1 fruit fly cellular context compared by ENCODE assay signal in genomic region chr3R:29717519-29717918, dm6.
TF ChIP-seq lines count a peak whose summit lies in the region.

No protein-coding gene starts in this region.

TF ChIP-seq in whole organism, embryonic, 481 proteins besides CTCF, POLR2A, EP300 and RAD21 (continued from another document and continues in another):
- TF ChIP-seq CG11085 (GFP tag; IDR thresholded peaks at IDR 0.05; lab: Robert Waterston, UW), result no peak
- no peak for TF ChIP-seq CG7556 (GFP tag; optimal IDR thresholded peaks at IDR 0.05; lab: Kevin White, UChicago)
- TF ChIP-seq CG5953 (GFP tag; IDR thresholded peaks at IDR 0.05; lab: Robert Waterston, UW), result no peak
- TF ChIP-seq CG1603 (tag; optimal IDR thresholded peaks at IDR 0.05; lab: Kevin White, UChicago), result peak; percentile 59
- TF ChIP-seq ab (GFP tag; optimal IDR thresholded peaks at IDR 0.05; lab: Kevin White, UChicago), result no peak
- TF ChIP-seq Lpt (GFP tag; optimal IDR thresholded peaks at IDR 0.05; lab: Kevin White, UChicago), result no peak
- no peak for TF ChIP-seq fd102C (GFP tag; optimal IDR thresholded peaks at IDR 0.05; lab: Kevin White, UChicago)
- TF ChIP-seq danr (GFP tag; IDR thresholded peaks at IDR 0.05; lab: Robert Waterston, UW), result no peak
- TF ChIP-seq sens-2 (GFP tag; IDR thresholded peaks at IDR 0.05; lab: Robert Waterston, UW), result no peak; the same call in 1 of the 2 replicates
- no peak for TF ChIP-seq CG3163 (GFP tag; optimal IDR thresholded peaks at IDR 0.05; lab: Kevin White, UChicago)
- peak; percentile 24; the same call in 1 of the 3 replicates for TF ChIP-seq so (GFP tag; IDR thresholded peaks at IDR 0.05; lab: Robert Waterston, UW)
- no peak for TF ChIP-seq fd64A (GFP tag; optimal IDR thresholded peaks at IDR 0.05; lab: Kevin White, UChicago)
- TF ChIP-seq CG8765 (GFP tag; IDR thresholded peaks at IDR 0.05; lab: Robert Waterston, UW), result no peak
- no peak for TF ChIP-seq her (GFP tag; optimal IDR thresholded peaks at IDR 0.05; lab: Kevin White, UChicago)
- TF ChIP-seq CG16815 (GFP tag; optimal IDR thresholded peaks at IDR 0.05; lab: Kevin White, UChicago), result no peak
- no peak for TF ChIP-seq Lim3 (GFP tag; IDR thresholded peaks at IDR 0.05; lab: Robert Waterston, UW)
- no peak for TF ChIP-seq CG6254 (GFP tag; optimal IDR thresholded peaks at IDR 0.05; lab: Kevin White, UChicago)
- peak; percentile 38 for TF ChIP-seq CG2712 (tag; optimal IDR thresholded peaks at IDR 0.05; lab: Kevin White, UChicago)
- TF ChIP-seq CG3995 (GFP tag; optimal IDR thresholded peaks at IDR 0.05; lab: Kevin White, UChicago), result peak; percentile 4
- no peak for TF ChIP-seq inv (GFP tag; IDR thresholded peaks at IDR 0.05; lab: Robert Waterston, UW; ENCODE audit: partially characterized antibody)
- no peak for TF ChIP-seq fd3F (GFP tag; optimal IDR thresholded peaks at IDR 0.05; lab: Kevin White, UChicago)
- TF ChIP-seq row (GFP tag; IDR thresholded peaks at IDR 0.05; lab: Robert Waterston, UW), result peak; percentile 47
- no peak for TF ChIP-seq sob (GFP tag; IDR thresholded peaks at IDR 0.05; lab: Robert Waterston, UW)
- no peak for TF ChIP-seq CG9876 (GFP tag; optimal IDR thresholded peaks at IDR 0.05; lab: Kevin White, UChicago)
- no peak for TF ChIP-seq pan (optimal IDR thresholded peaks at IDR 0.05; lab: Kevin White, UChicago)
- TF ChIP-seq pan (GFP tag; optimal IDR thresholded peaks at IDR 0.05 in 1 of 2, IDR thresholded peaks at IDR 0.05 in 1 of 2), result peak in 1 of 2 experiments; percentile 25
- TF ChIP-seq gro (GFP tag; optimal IDR thresholded peaks at IDR 0.05; lab: Kevin White, UChicago), result no peak
- TF ChIP-seq Kr (GFP tag; optimal IDR thresholded peaks at IDR 0.05; lab: Kevin White, UChicago), result no peak
- TF ChIP-seq Hand (GFP tag; optimal IDR thresholded peaks at IDR 0.05; lab: Kevin White, UChicago), result no peak
- 0 out of 2 replicates have a peak, but pooled peaks have one; percentile 19 for TF ChIP-seq Nf-YA (GFP tag; IDR thresholded peaks at IDR 0.05; lab: Robert Waterston, UW)
- TF ChIP-seq CG2199 (GFP tag; IDR thresholded peaks at IDR 0.05; lab: Robert Waterston, UW), result no peak
- TF ChIP-seq peb (GFP tag; IDR thresholded peaks at IDR 0.05; lab: Robert Waterston, UW), result no peak
- TF ChIP-seq z (GFP tag; IDR thresholded peaks at IDR 0.05; lab: Robert Waterston, UW), result no peak
- TF ChIP-seq pfk (GFP tag; optimal IDR thresholded peaks at IDR 0.05; lab: Kevin White, UChicago), result no peak
- no peak for TF ChIP-seq run (tag; optimal IDR thresholded peaks at IDR 0.05; lab: Kevin White, UChicago)
- no peak for TF ChIP-seq pnt (GFP tag; optimal IDR thresholded peaks at IDR 0.05; lab: Kevin White, UChicago)
- TF ChIP-seq seq (GFP tag; IDR thresholded peaks at IDR 0.05; lab: Robert Waterston, UW), result no peak
- no peak for TF ChIP-seq Jarid2 (GFP tag; optimal IDR thresholded peaks at IDR 0.05; lab: Kevin White, UChicago)
- TF ChIP-seq ci (GFP tag; IDR thresholded peaks at IDR 0.05; lab: Robert Waterston, UW), result peak; percentile 75
- TF ChIP-seq luna (GFP tag; optimal IDR thresholded peaks at IDR 0.05; lab: Kevin White, UChicago), result no peak
- no peak for TF ChIP-seq CG6813 (GFP tag; optimal IDR thresholded peaks at IDR 0.05; lab: Kevin White, UChicago)
- TF ChIP-seq CG4282 (GFP tag; optimal IDR thresholded peaks at IDR 0.05; lab: Kevin White, UChicago), result no peak
- TF ChIP-seq chif (GFP tag; optimal IDR thresholded peaks at IDR 0.05; lab: Kevin White, UChicago), result no peak
- peak; percentile 22 for TF ChIP-seq CG13424 (tag; optimal IDR thresholded peaks at IDR 0.05; lab: Kevin White, UChicago)
- TF ChIP-seq CG12219 (GFP tag; optimal IDR thresholded peaks at IDR 0.05; lab: Kevin White, UChicago), result no peak
- peak in 1 of 2 experiments; percentile 31 for TF ChIP-seq Hr78 (GFP tag; optimal IDR thresholded peaks at IDR 0.05; lab: Kevin White, UChicago)
- TF ChIP-seq jumu (GFP tag; optimal IDR thresholded peaks at IDR 0.05; lab: Kevin White, UChicago), result no peak
- no peak for TF ChIP-seq CG14014 (GFP tag; IDR thresholded peaks at IDR 0.05; lab: Robert Waterston, UW)
- TF ChIP-seq gt (GFP tag; IDR thresholded peaks at IDR 0.05; lab: Robert Waterston, UW), result no peak
- no peak for TF ChIP-seq gcm2 (GFP tag; optimal IDR thresholded peaks at IDR 0.05; lab: Kevin White, UChicago)
- no peak for TF ChIP-seq CG8478 (optimal IDR thresholded peaks at IDR 0.05; lab: Kevin White, UChicago)
- TF ChIP-seq Eip74EF (GFP tag; optimal IDR thresholded peaks at IDR 0.05; lab: Kevin White, UChicago), result no peak
- no peak for TF ChIP-seq CG1233 (GFP tag; optimal IDR thresholded peaks at IDR 0.05; lab: Kevin White, UChicago)
- TF ChIP-seq CG15601 (tag; optimal IDR thresholded peaks at IDR 0.05; lab: Kevin White, UChicago), result peak; percentile 0
- no peak for TF ChIP-seq CG7786 (GFP tag; optimal IDR thresholded peaks at IDR 0.05; lab: Kevin White, UChicago)
- no peak for TF ChIP-seq lov (optimal IDR thresholded peaks at IDR 0.05; lab: Kevin White, UChicago)
- no peak for TF ChIP-seq lov (GFP tag; IDR thresholded peaks at IDR 0.05; lab: Robert Waterston, UW)
- TF ChIP-seq Dp (GFP tag; optimal IDR thresholded peaks at IDR 0.05; lab: Kevin White, UChicago), result no peak
- TF ChIP-seq slbo (GFP tag; IDR thresholded peaks at IDR 0.05; lab: Robert Waterston, UW), result peak; percentile 65
- no peak for TF ChIP-seq CG9932 (GFP tag; IDR thresholded peaks at IDR 0.05; lab: Robert Waterston, UW)
- TF ChIP-seq Ets65A (GFP tag; lab: Kevin White, UChicago), result peak; percentile 14
- no peak for TF ChIP-seq NC2β (GFP tag; optimal IDR thresholded peaks at IDR 0.05; lab: Kevin White, UChicago)
- TF ChIP-seq CG4820 (GFP tag; optimal IDR thresholded peaks at IDR 0.05; lab: Kevin White, UChicago), result peak; percentile 47
- no peak for TF ChIP-seq CG8924 (tag; optimal IDR thresholded peaks at IDR 0.05; lab: Kevin White, UChicago)
- no peak for TF ChIP-seq HLHmδ (GFP tag; optimal IDR thresholded peaks at IDR 0.05; lab: Kevin White, UChicago)
- no peak for TF ChIP-seq Neu2 (GFP tag; optimal IDR thresholded peaks at IDR 0.05; lab: Kevin White, UChicago; ENCODE audit: borderline replicate concordance)
- no peak for TF ChIP-seq CG10462 (GFP tag; optimal IDR thresholded peaks at IDR 0.05; lab: Kevin White, UChicago)
- TF ChIP-seq al (GFP tag; IDR thresholded peaks at IDR 0.05; lab: Robert Waterston, UW), result no peak
- TF ChIP-seq hbn (GFP tag; IDR thresholded peaks at IDR 0.05; lab: Robert Waterston, UW; ENCODE audit: partially characterized antibody), result no peak
- peak; percentile 22 for TF ChIP-seq tap (tag; optimal IDR thresholded peaks at IDR 0.05; lab: Kevin White, UChicago)
- no peak for TF ChIP-seq ssp (GFP tag; IDR thresholded peaks at IDR 0.05; lab: Robert Waterston, UW)
- no peak for TF ChIP-seq sna (GFP tag; IDR thresholded peaks at IDR 0.05; lab: Robert Waterston, UW; ENCODE audit: partially characterized antibody)
- peak; percentile 26; the same call in 1 of the 2 replicates for TF ChIP-seq ranshi (GFP tag; IDR thresholded peaks at IDR 0.05; lab: Robert Waterston, UW)
- TF ChIP-seq CG7271 (tag; optimal IDR thresholded peaks at IDR 0.05; lab: Kevin White, UChicago), result no peak
- peak; percentile 14 for TF ChIP-seq CG12942 (GFP tag; optimal IDR thresholded peaks at IDR 0.05; lab: Kevin White, UChicago)
- no peak for TF ChIP-seq CG8944 (GFP tag; optimal IDR thresholded peaks at IDR 0.05; lab: Kevin White, UChicago)
- TF ChIP-seq HHEX (GFP tag; optimal IDR thresholded peaks at IDR 0.05; lab: Kevin White, UChicago), result no peak
- TF ChIP-seq en (GFP tag; optimal IDR thresholded peaks at IDR 0.05; lab: Kevin White, UChicago), result no peak
- TF ChIP-seq dan (GFP tag; IDR thresholded peaks at IDR 0.05; lab: Robert Waterston, UW), result no peak
- TF ChIP-seq CG18764 (GFP tag; optimal IDR thresholded peaks at IDR 0.05; lab: Kevin White, UChicago), result no peak
- TF ChIP-seq CG2678 (tag; optimal IDR thresholded peaks at IDR 0.05; lab: Kevin White, UChicago), result peak; percentile 13
- TF ChIP-seq CG15269 (tag; optimal IDR thresholded peaks at IDR 0.05; lab: Kevin White, UChicago), result peak; percentile 22
- TF ChIP-seq da (GFP tag; optimal IDR thresholded peaks at IDR 0.05; lab: Kevin White, UChicago), result no peak
- peak; percentile 49 for TF ChIP-seq CG30403 (GFP tag; optimal IDR thresholded peaks at IDR 0.05; lab: Kevin White, UChicago)
- TF ChIP-seq ttk (GFP tag; IDR thresholded peaks at IDR 0.05; lab: Robert Waterston, UW), result peak; percentile 64
- no peak for TF ChIP-seq CG7963 (GFP tag; IDR thresholded peaks at IDR 0.05; lab: Robert Waterston, UW; ENCODE audit: partially characterized antibody)
- no peak for TF ChIP-seq CG9437 (GFP tag; optimal IDR thresholded peaks at IDR 0.05; lab: Kevin White, UChicago)
- no peak for TF ChIP-seq CG12155 (GFP tag; optimal IDR thresholded peaks at IDR 0.05; lab: Kevin White, UChicago)
- TF ChIP-seq BtbVII (GFP tag; optimal IDR thresholded peaks at IDR 0.05; lab: Kevin White, UChicago), result no peak
- TF ChIP-seq CG6765 (GFP tag; optimal IDR thresholded peaks at IDR 0.05; lab: Kevin White, UChicago), result no peak
- TF ChIP-seq nerfin-1 (tag; optimal IDR thresholded peaks at IDR 0.05; lab: Kevin White, UChicago), result no peak
- TF ChIP-seq stc (GFP tag; IDR thresholded peaks at IDR 0.05; lab: Robert Waterston, UW), result peak; percentile 41; the same call in 1 of the 2 replicates
- no peak for TF ChIP-seq Ravus (GFP tag; IDR thresholded peaks at IDR 0.05; lab: Robert Waterston, UW)
- no peak for TF ChIP-seq insv (GFP tag; optimal IDR thresholded peaks at IDR 0.05; lab: Kevin White, UChicago)
- no peak for TF ChIP-seq CG15073 (GFP tag; optimal IDR thresholded peaks at IDR 0.05; lab: Kevin White, UChicago)
- no peak for TF ChIP-seq C15 (GFP tag; IDR thresholded peaks at IDR 0.05; lab: Robert Waterston, UW)
- TF ChIP-seq usp (GFP tag; optimal IDR thresholded peaks at IDR 0.05; lab: Kevin White, UChicago), result no peak
- no peak for TF ChIP-seq gcm (GFP tag; optimal IDR thresholded peaks at IDR 0.05; lab: Kevin White, UChicago)
- TF ChIP-seq CG6683 (GFP tag; optimal IDR thresholded peaks at IDR 0.05; lab: Kevin White, UChicago), result no peak
- TF ChIP-seq Usf (GFP tag; optimal IDR thresholded peaks at IDR 0.05; lab: Kevin White, UChicago), result no peak
- no peak for TF ChIP-seq CG1832 (GFP tag; optimal IDR thresholded peaks at IDR 0.05; lab: Kevin White, UChicago)
- TF ChIP-seq CG8281 (tag; optimal IDR thresholded peaks at IDR 0.05; lab: Kevin White, UChicago), result no peak
- TF ChIP-seq Dref (GFP tag; IDR thresholded peaks at IDR 0.05; lab: Robert Waterston, UW), result no peak
- no peak for TF ChIP-seq lola (GFP tag; optimal IDR thresholded peaks at IDR 0.05; lab: Kevin White, UChicago)
- peak; percentile 51 for TF ChIP-seq vvl (GFP tag; IDR thresholded peaks at IDR 0.05; lab: Robert Waterston, UW)
- TF ChIP-seq chinmo (GFP tag; IDR thresholded peaks at IDR 0.05; lab: Robert Waterston, UW; ENCODE audit: partially characterized antibody), result no peak
- TF ChIP-seq Doc2 (GFP tag; IDR thresholded peaks at IDR 0.05; lab: Robert Waterston, UW), result no peak
- no peak for TF ChIP-seq Vsx1 (GFP tag; optimal IDR thresholded peaks at IDR 0.05; lab: Kevin White, UChicago)
- TF ChIP-seq Xbp1 (GFP tag; optimal IDR thresholded peaks at IDR 0.05; lab: Kevin White, UChicago), result peak; percentile 29
- peak; percentile 9; the same call in 1 of the 2 replicates for TF ChIP-seq onecut (GFP tag; IDR thresholded peaks at IDR 0.05; lab: Robert Waterston, UW)
- no peak for TF ChIP-seq CG16813 (GFP tag; IDR thresholded peaks at IDR 0.05; lab: Robert Waterston, UW; ENCODE audit: partially characterized antibody)
- TF ChIP-seq CG12236 (GFP tag; optimal IDR thresholded peaks at IDR 0.05; lab: Kevin White, UChicago), result no peak
- no peak for TF ChIP-seq CG6654 (GFP tag; optimal IDR thresholded peaks at IDR 0.05; lab: Kevin White, UChicago)
- TF ChIP-seq Spps (tag; optimal IDR thresholded peaks at IDR 0.05; lab: Kevin White, UChicago), result no peak
- TF ChIP-seq zf30C (GFP tag; optimal IDR thresholded peaks at IDR 0.05; lab: Kevin White, UChicago), result no peak
- no peak for TF ChIP-seq Mes4 (GFP tag; optimal IDR thresholded peaks at IDR 0.05; lab: Kevin White, UChicago)
- TF ChIP-seq stwl (tag; optimal IDR thresholded peaks at IDR 0.05; lab: Kevin White, UChicago), result no peak
- peak; percentile 17 for TF ChIP-seq dmrt11E (tag; optimal IDR thresholded peaks at IDR 0.05; lab: Kevin White, UChicago)
- TF ChIP-seq bigmax (GFP tag; optimal IDR thresholded peaks at IDR 0.05; lab: Kevin White, UChicago), result no peak
- no peak for TF ChIP-seq Atf6 (GFP tag; IDR thresholded peaks at IDR 0.05; lab: Robert Waterston, UW)
- no peak for TF ChIP-seq eyg (GFP tag; optimal IDR thresholded peaks at IDR 0.05; lab: Kevin White, UChicago)
- TF ChIP-seq crp (GFP tag; optimal IDR thresholded peaks at IDR 0.05; lab: Kevin White, UChicago), result no peak
- no peak for TF ChIP-seq CG5180 (GFP tag; optimal IDR thresholded peaks at IDR 0.05; lab: Kevin White, UChicago)
- no peak for TF ChIP-seq Hey (tag; optimal IDR thresholded peaks at IDR 0.05; lab: Kevin White, UChicago)
- no peak for TF ChIP-seq Sry-β (GFP tag; optimal IDR thresholded peaks at IDR 0.05; lab: Kevin White, UChicago)
- no peak for TF ChIP-seq CG11696 (GFP tag; IDR thresholded peaks at IDR 0.05; lab: Robert Waterston, UW)
- no peak for TF ChIP-seq hb (GFP tag; IDR thresholded peaks at IDR 0.05; lab: Robert Waterston, UW; ENCODE audit: partially characterized antibody)
- TF ChIP-seq Ada2b (GFP tag; IDR thresholded peaks at IDR 0.05; lab: Robert Waterston, UW), result no peak
- peak; percentile 45 for TF ChIP-seq fd96Cb (tag; optimal IDR thresholded peaks at IDR 0.05; lab: Kevin White, UChicago)
- TF ChIP-seq CG3838 (GFP tag; optimal IDR thresholded peaks at IDR 0.05; lab: Kevin White, UChicago), result no peak
- no peak for TF ChIP-seq CG17385 (GFP tag; optimal IDR thresholded peaks at IDR 0.05; lab: Kevin White, UChicago)
- TF ChIP-seq psq (GFP tag; optimal IDR thresholded peaks at IDR 0.05; lab: Kevin White, UChicago), result no peak
- no peak for TF ChIP-seq gfzf (GFP tag; optimal IDR thresholded peaks at IDR 0.05; lab: Kevin White, UChicago)
- TF ChIP-seq Hmx (GFP tag; optimal IDR thresholded peaks at IDR 0.05; lab: Kevin White, UChicago), result no peak
- TF ChIP-seq pita (GFP tag; optimal IDR thresholded peaks at IDR 0.05; lab: Kevin White, UChicago), result no peak
- no peak for TF ChIP-seq CG12744 (GFP tag; optimal IDR thresholded peaks at IDR 0.05; lab: Kevin White, UChicago)
- TF ChIP-seq ase (GFP tag; IDR thresholded peaks at IDR 0.05; lab: Robert Waterston, UW), result peak; percentile 34; the same call in 1 of the 3 replicates
- no peak for TF ChIP-seq Oaz (GFP tag; IDR thresholded peaks at IDR 0.05; lab: Robert Waterston, UW)
- TF ChIP-seq cwo (GFP tag; optimal IDR thresholded peaks at IDR 0.05; lab: Kevin White, UChicago), result peak; percentile 24
